Worm (Caenorhabditis elegans): ENCODE data around the gene F54B3.4.

DNA sequence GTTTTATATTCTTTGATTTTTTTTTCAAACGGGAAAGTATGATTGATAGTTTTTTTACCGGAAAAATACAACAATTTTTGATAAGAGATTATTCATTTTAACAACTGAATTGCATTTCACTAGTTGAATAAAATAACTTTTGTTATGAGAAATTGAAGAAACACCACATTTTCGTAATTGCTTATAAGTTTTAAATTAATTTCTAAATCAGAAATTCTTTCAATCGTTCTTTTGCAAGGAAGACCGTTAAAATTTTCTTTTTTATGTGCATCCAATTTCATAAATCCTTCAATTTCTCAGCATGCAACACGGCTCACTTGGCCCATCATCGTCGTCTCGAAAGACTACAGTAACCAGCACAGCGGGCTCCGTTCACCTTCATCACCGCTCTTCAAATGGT lies 48.4 kb downstream of the F54B3.4 start, which contains the start of gene plc-3:
- TF ChIP-seq ZK546.5 (tag; optimal IDR thresholded peaks at IDR 0.05): no peak
- TF ChIP-seq ceh-82 (tag; optimal IDR thresholded peaks at IDR 0.05): no peak
